Fruit fly (Drosophila melanogaster) whole organism, embryonic: ENCODE data around the gene BTBD9.

ENCODE experiments used
- ATbp ChIP-seq: fragments of 200-800 bp; sonication (Bioruptor generic); optimal IDR thresholded peaks from 2 replicates; lab custom pipeline; 2017; ENCODE audit warnings: missing biosample characterization, mild to moderate bottlenecking, missing genetic modification characterization, missing genetic modification reagents
- CG1024 ChIP-seq: fragments of 200-800 bp; sonication (Bioruptor generic); IDR thresholded peaks from 2 replicates; pipeline ENCODE4 v1.3.6; 2022; ENCODE audit warnings: missing biosample characterization, missing genetic modification characterization
- CG10274 ChIP-seq: fragments of 200-800 bp; sonication (Bioruptor generic); optimal IDR thresholded peaks from 3 replicates; lab custom pipeline; 2017; ENCODE audit warnings: missing biosample characterization, mild to moderate bottlenecking, missing genetic modification characterization
- CG10462 ChIP-seq: fragments of 200-800 bp; sonication (Bioruptor generic); optimal IDR thresholded peaks from 2 replicates; lab custom pipeline; 2016; ENCODE audit warnings: missing biosample characterization, missing genetic modification characterization
- CG10654 ChIP-seq: fragments of 200-800 bp; sonication (Bioruptor generic); optimal IDR thresholded peaks from 2 replicates; lab custom pipeline; 2016; ENCODE audit warnings: missing biosample characterization, missing genetic modification characterization
- CG11398 ChIP-seq: fragments of 200-800 bp; sonication (Bioruptor generic); optimal IDR thresholded peaks from 2 replicates; lab custom pipeline; 2016; ENCODE audit warnings: missing biosample characterization, missing genetic modification characterization
- CG13296 ChIP-seq: fragments of 200-800 bp; sonication (Bioruptor generic); optimal IDR thresholded peaks from 3 replicates; lab custom pipeline; 2018; ENCODE audit warnings: missing biosample characterization, mild to moderate bottlenecking, missing genetic modification characterization
- CG15011 ChIP-seq: fragments of 200-800 bp; sonication (Bioruptor generic); optimal IDR thresholded peaks from 3 replicates; lab custom pipeline; 2018; ENCODE audit warnings: missing biosample characterization, mild to moderate bottlenecking, missing genetic modification characterization
- CG1529 ChIP-seq: fragments of 200-800 bp; sonication (Bioruptor generic); optimal IDR thresholded peaks from 3 replicates; lab custom pipeline; 2018; ENCODE audit warnings: missing biosample characterization, missing genetic modification characterization
- CG16815 ChIP-seq: fragments of 200-800 bp; sonication (Bioruptor generic); optimal IDR thresholded peaks from 3 replicates; lab custom pipeline; 2017; ENCODE audit warnings: missing biosample characterization, mild to moderate bottlenecking, missing genetic modification characterization
- CG16863 ChIP-seq: fragments of 200-800 bp; sonication (Bioruptor generic); optimal IDR thresholded peaks from 3 replicates; lab custom pipeline; 2016; ENCODE audit warnings: missing biosample characterization, missing genetic modification characterization
- CG2199 ChIP-seq: fragments of 200-800 bp; sonication (Bioruptor generic); IDR thresholded peaks from 3 replicates; pipeline ENCODE4 v1.3.6; 2022; ENCODE audit warnings: missing biosample characterization, missing genetic modification characterization
- CG2202 ChIP-seq: fragments of 200-800 bp; sonication (Bioruptor generic); optimal IDR thresholded peaks from 2 replicates; lab custom pipeline; 2018; ENCODE audit warnings: missing biosample characterization, mild to moderate bottlenecking, missing genetic modification characterization
- CG33557 ChIP-seq: fragments of 200-800 bp; sonication (Bioruptor generic); optimal IDR thresholded peaks from 2 replicates; lab custom pipeline; 2019; ENCODE audit warnings: missing biosample characterization, mild to moderate bottlenecking, missing genetic modification characterization, moderate library complexity
- CG34224 ChIP-seq: fragments of 200-800 bp; sonication (Bioruptor generic); IDR thresholded peaks from 3 replicates; pipeline ENCODE4 v1.3.6; 2022; ENCODE audit warnings: missing biosample characterization, missing genetic modification characterization; ENCODE audit not compliant: partially characterized antibody
- CG4282 ChIP-seq: fragments of 200-800 bp; sonication (Bioruptor generic); optimal IDR thresholded peaks from 2 replicates; lab custom pipeline; 2016; ENCODE audit warnings: missing biosample characterization, missing genetic modification characterization
- CG4617 ChIP-seq: fragments of 200-800 bp; sonication (Bioruptor generic); optimal IDR thresholded peaks from 3 replicates; lab custom pipeline; 2016; ENCODE audit warnings: missing biosample characterization, missing genetic modification characterization, borderline replicate concordance
- CG6791 ChIP-seq: fragments of 200-800 bp; sonication (Bioruptor generic); IDR thresholded peaks from 3 replicates; pipeline ENCODE4 v1.3.6; 2022; ENCODE audit warnings: missing biosample characterization, missing genetic modification characterization; ENCODE audit not compliant: partially characterized antibody
- CG7839 ChIP-seq: fragments of 200-800 bp; sonication (Bioruptor generic); optimal IDR thresholded peaks from 3 replicates; lab custom pipeline; 2018; ENCODE audit warnings: missing biosample characterization, mild to moderate bottlenecking, missing genetic modification characterization, moderate library complexity
- CHES-1-like ChIP-seq: fragments of 200-800 bp; sonication (Bioruptor generic); optimal IDR thresholded peaks from 2 replicates; lab custom pipeline; 2016; ENCODE audit warnings: missing biosample characterization, missing genetic modification characterization
- CoRest ChIP-seq: fragments of 200-800 bp; sonication (Bioruptor generic); optimal IDR thresholded peaks from 3 replicates; lab custom pipeline; 2018; ENCODE audit warnings: missing biosample characterization, mild to moderate bottlenecking, missing genetic modification characterization, moderate library complexity
- Eip74EF ChIP-seq, 2 experiments: fragments of 200-800 bp in 1 of 2; fragments of >200 bp in 1 of 2; sonication (Bioruptor generic) in 1 of 2; optimal IDR thresholded peaks; 2 replicates each; lab custom pipeline; 2017 to 2019; ENCODE audit warnings: missing biosample characterization in 2 of 2, missing genetic modification characterization in 2 of 2, mild to moderate bottlenecking in 1 of 2, moderate library complexity in 1 of 2
- Ets97D ChIP-seq: fragments of 200-800 bp; sonication (Bioruptor generic); optimal IDR thresholded peaks from 3 replicates; lab custom pipeline; 2016; ENCODE audit warnings: missing biosample characterization, missing genetic modification characterization
- H15 ChIP-seq: fragments of 200-800 bp; sonication (Bioruptor generic); IDR thresholded peaks from 3 replicates; pipeline ENCODE4 v1.3.6; 2022; ENCODE audit warnings: missing biosample characterization, missing genetic modification characterization
- H2.0 ChIP-seq: fragments of 200-800 bp; sonication (Bioruptor generic); IDR thresholded peaks from 2 replicates; pipeline ENCODE4 v1.3.6; 2022; ENCODE audit warnings: missing biosample characterization, missing genetic modification characterization
- Hmr ChIP-seq: fragments of 200-800 bp; sonication (Bioruptor generic); optimal IDR thresholded peaks from 3 replicates; lab custom pipeline; 2017; ENCODE audit warnings: mild to moderate bottlenecking, missing biosample characterization, missing genetic modification reagents, missing genetic modification characterization
- Kr ChIP-seq: fragments of 200-800 bp; sonication (Bioruptor generic); optimal IDR thresholded peaks from 2 replicates; lab custom pipeline; 2017; ENCODE audit warnings: missing biosample characterization, mild to moderate bottlenecking, missing genetic modification characterization
- MBD-R2 ChIP-seq: fragments of 200-800 bp; sonication (Bioruptor generic); IDR thresholded peaks from 2 replicates; pipeline ENCODE4 v1.3.6; 2022; ENCODE audit warnings: missing biosample characterization, missing genetic modification characterization
- Mes4 ChIP-seq: fragments of 200-800 bp; sonication (Bioruptor generic); optimal IDR thresholded peaks from 2 replicates; lab custom pipeline; 2016; ENCODE audit warnings: missing biosample characterization, missing genetic modification characterization
- NC2β ChIP-seq: fragments of 200-800 bp; sonication (Bioruptor generic); optimal IDR thresholded peaks from 2 replicates; lab custom pipeline; 2016; ENCODE audit warnings: missing biosample characterization, missing genetic modification characterization
- NfI ChIP-seq: fragments of 200-800 bp; sonication (Bioruptor generic); optimal IDR thresholded peaks from 3 replicates; lab custom pipeline; 2018; ENCODE audit warnings: missing biosample characterization, mild to moderate bottlenecking, missing genetic modification characterization, moderate library complexity
- Scr ChIP-seq: fragments of 200-800 bp; sonication (Bioruptor generic); IDR thresholded peaks from 2 replicates; pipeline ENCODE4 v1.3.6; 2022; ENCODE audit warnings: missing biosample characterization, missing genetic modification characterization; ENCODE audit not compliant: partially characterized antibody
- ap ChIP-seq: fragments of 200-800 bp; sonication (Bioruptor generic); IDR thresholded peaks from 2 replicates; pipeline ENCODE4 v1.3.6; 2022; ENCODE audit warnings: missing biosample characterization, missing genetic modification characterization
- ash1 ChIP-seq: fragments of 200-800 bp; sonication (Bioruptor generic); optimal IDR thresholded peaks from 2 replicates; lab custom pipeline; 2018; ENCODE audit warnings: missing biosample characterization, mild to moderate bottlenecking, missing genetic modification characterization
- cas ChIP-seq: fragments of 200-800 bp; sonication (Bioruptor generic); IDR thresholded peaks from 2 replicates; pipeline ENCODE4 v1.3.6; 2022; ENCODE audit warnings: missing biosample characterization, missing genetic modification characterization
- esg ChIP-seq: fragments of 200-800 bp; sonication (Bioruptor generic); conservative IDR thresholded peaks from 2 replicates; pipeline ENCODE4 v1.3.6; 2022; ENCODE audit warnings: missing biosample characterization, missing genetic modification characterization
- exex ChIP-seq: fragments of 200-800 bp; sonication (Bioruptor generic); optimal IDR thresholded peaks from 4 replicates; lab custom pipeline; 2018; ENCODE audit warnings: missing biosample characterization, mild to moderate bottlenecking, missing genetic modification characterization, moderate library complexity
- fru ChIP-seq: fragments of >200 bp; optimal IDR thresholded peaks from 2 replicates; lab custom pipeline; 2017
- gsb-n ChIP-seq: fragments of 200-800 bp; sonication (Bioruptor generic); optimal IDR thresholded peaks from 3 replicates; lab custom pipeline; 2018; ENCODE audit warnings: missing biosample characterization, mild to moderate bottlenecking, missing genetic modification characterization
- insv ChIP-seq, 2 experiments: fragments of 200-800 bp; sonication (Bioruptor generic); optimal IDR thresholded peaks; 3 replicates each; lab custom pipeline; 2016 to 2018; ENCODE audit warnings: missing biosample characterization in 2 of 2, missing genetic modification characterization in 2 of 2
- lab ChIP-seq: fragments of 200-800 bp; sonication (Bioruptor generic); optimal IDR thresholded peaks from 3 replicates; lab custom pipeline; 2017; ENCODE audit warnings: missing biosample characterization, missing genetic modification characterization, mild to moderate bottlenecking, moderate library complexity, missing genetic modification reagents
- org-1 ChIP-seq: fragments of 200-800 bp; sonication (Bioruptor generic); optimal IDR thresholded peaks from 2 replicates; lab custom pipeline; 2017; ENCODE audit warnings: missing biosample characterization, missing genetic modification characterization
- psq ChIP-seq: fragments of 200-800 bp; sonication (Bioruptor generic); optimal IDR thresholded peaks from 2 replicates; lab custom pipeline; 2017; ENCODE audit warnings: missing biosample characterization, missing genetic modification characterization
- sqz ChIP-seq: fragments of 200-800 bp; sonication (Bioruptor generic); optimal IDR thresholded peaks from 3 replicates; lab custom pipeline; 2018; ENCODE audit warnings: missing biosample characterization, mild to moderate bottlenecking, missing genetic modification characterization
- sr ChIP-seq: fragments of 200-800 bp; sonication (Bioruptor generic); IDR thresholded peaks from 3 replicates; pipeline ENCODE4 v1.3.6; 2022; ENCODE audit warnings: missing biosample characterization, missing genetic modification characterization
- tll ChIP-seq, 2 experiments: fragments of 200-800 bp in 1 of 2; fragments of >200 bp in 1 of 2; sonication (Bioruptor generic) in 1 of 2; optimal IDR thresholded peaks; 2 replicates each; lab custom pipeline; 2017 to 2019; ENCODE audit warnings: missing biosample characterization in 2 of 2, missing genetic modification characterization in 2 of 2, mild to moderate bottlenecking in 1 of 2, moderate library complexity in 1 of 2
- twi ChIP-seq: fragments of 200-800 bp; optimal IDR thresholded peaks from 2 replicates; lab custom pipeline; 2019; ENCODE audit warnings: missing biosample characterization, mild to moderate bottlenecking, missing genetic modification characterization, moderate library complexity
- yki ChIP-seq: fragments of >200 bp; optimal IDR thresholded peaks from 3 replicates; lab custom pipeline; 2018
- zf30C ChIP-seq: fragments of 200-800 bp; sonication (Bioruptor generic); optimal IDR thresholded peaks from 3 replicates; lab custom pipeline; 2018; ENCODE audit warnings: missing biosample characterization, mild to moderate bottlenecking, missing genetic modification characterization

Gene BTBD9

dm6 chrX:10767350-10768005 lies 859 bp upstream of the BTBD9 start (continued):
- no peak for TF ChIP-seq Scr (GFP tag; lab: Robert Waterston, UW)
- peak; percentile 11 for TF ChIP-seq Ets97D (GFP tag; lab: Kevin White, UChicago)
- TF ChIP-seq fru (lab: Kevin White, UChicago), result no peak
- peak; percentile 51 for TF ChIP-seq CG4282 (GFP tag; lab: Kevin White, UChicago)
- TF ChIP-seq CG4617 (GFP tag; lab: Kevin White, UChicago), result no peak
- peak; percentile 66 for TF ChIP-seq ash1 (GFP tag; lab: Kevin White, UChicago)
- TF ChIP-seq CG33557, result no peak
- TF ChIP-seq CoRest (tag; lab: Kevin White, UChicago), result peak; percentile 48
- peak; percentile 93 for TF ChIP-seq sqz (GFP tag; lab: Kevin White, UChicago)
- no peak for TF ChIP-seq yki (lab: Kevin White, UChicago)
- TF ChIP-seq cas (GFP tag; lab: Robert Waterston, UW), result no peak
- peak; percentile 66 for TF ChIP-seq NfI
- 0 out of 3 replicates have a peak, but pooled peaks have one; percentile 41 for TF ChIP-seq CG2199
- peak; percentile 45 for TF ChIP-seq CG13296 (GFP tag; lab: Kevin White, UChicago)
- no peak for TF ChIP-seq CG2202 (tag; lab: Kevin White, UChicago)
- TF ChIP-seq CG34224 (GFP tag; lab: Robert Waterston, UW), result no peak
- peak; percentile 49 for TF ChIP-seq CG10654 (GFP tag; lab: Kevin White, UChicago)
- TF ChIP-seq gsb-n (tag; lab: Kevin White, UChicago), result no peak
- no peak; the same call in 1 of the 2 replicates for TF ChIP-seq MBD-R2 (GFP tag; lab: Robert Waterston, UW)
- peak; percentile 28 for TF ChIP-seq NC2β (GFP tag; lab: Kevin White, UChicago)
- TF ChIP-seq insv (GFP tag; optimal IDR thresholded peaks at IDR 0.05; lab: Kevin White, UChicago), result no peak
- TF ChIP-seq zf30C (GFP tag; lab: Kevin White, UChicago), result peak; percentile 96
- TF ChIP-seq H2.0 (GFP tag; lab: Robert Waterston, UW), result peak; percentile 31; the same call in 1 of the 2 replicates
- TF ChIP-seq Hmr, result peak; percentile 72
- TF ChIP-seq CG15011, result peak; percentile 18
- TF ChIP-seq H15 (GFP tag; lab: Robert Waterston, UW), result no peak
- peak; percentile 67 for TF ChIP-seq CG7839 (tag; lab: Kevin White, UChicago)
- peak; percentile 4 for TF ChIP-seq CG16863 (GFP tag; lab: Kevin White, UChicago)
- peak; percentile 22 for TF ChIP-seq Mes4 (GFP tag; lab: Kevin White, UChicago)
- TF ChIP-seq CG10462 (GFP tag; lab: Kevin White, UChicago), result no peak
- no peak for TF ChIP-seq Kr (GFP tag; lab: Kevin White, UChicago)
- peak; percentile 13 for TF ChIP-seq twi (tag; lab: Kevin White, UChicago)
- TF ChIP-seq exex (tag; lab: Kevin White, UChicago), result peak; percentile 8
- peak; percentile 81 for TF ChIP-seq CHES-1-like (GFP tag; lab: Kevin White, UChicago)
- peak; percentile 28 for TF ChIP-seq CG16815
- TF ChIP-seq CG6791 (GFP tag; lab: Robert Waterston, UW), result no peak
- peak; percentile 67 for TF ChIP-seq ATbp (GFP tag; lab: Kevin White, UChicago)
- TF ChIP-seq esg, result no peak
- 0 out of 3 replicates have a peak, but pooled peaks have one; percentile 33 for TF ChIP-seq sr
- TF ChIP-seq CG1529 (GFP tag; lab: Kevin White, UChicago), result peak; percentile 24
- TF ChIP-seq CG1024 (GFP tag; lab: Robert Waterston, UW), result peak; percentile 17; the same call in 1 of the 2 replicates
- peak; percentile 82 for TF ChIP-seq lab (GFP tag; lab: Kevin White, UChicago)
- TF ChIP-seq org-1 (GFP tag; lab: Kevin White, UChicago), result peak; percentile 51
- TF ChIP-seq CG11398 (GFP tag; lab: Kevin White, UChicago), result peak; percentile 13
- TF ChIP-seq Eip74EF (GFP tag; optimal IDR thresholded peaks at IDR 0.05; lab: Kevin White, UChicago), result no peak
- no peak for TF ChIP-seq psq (GFP tag; lab: Kevin White, UChicago)
- TF ChIP-seq CG10274 (GFP tag; lab: Kevin White, UChicago), result no peak
- TF ChIP-seq tll (GFP tag; optimal IDR thresholded peaks at IDR 0.05; lab: Kevin White, UChicago), result no peak
- peak; percentile 23; the same call in 1 of the 2 replicates for TF ChIP-seq ap (GFP tag; lab: Robert Waterston, UW)
